Worm (Caenorhabditis elegans): Measurements from ENCODE around the gene K02F3.12.

- TF ChIP-seq dao-5 (tag; optimal IDR thresholded peaks at IDR 0.05), result no peak
- no peak for TF ChIP-seq W03F9.2 (tag; optimal IDR thresholded peaks at IDR 0.05)
- TF ChIP-seq him-1 (tag; optimal IDR thresholded peaks at IDR 0.05), result no peak
Observed at ce11 chrIII:825256-825655, 31.1 kb upstream of the K02F3.12 start.
